Worm (Caenorhabditis elegans): ENCODE results near the gene Y39G8B.1.

The Y39G8B.1 gene

DNA sequence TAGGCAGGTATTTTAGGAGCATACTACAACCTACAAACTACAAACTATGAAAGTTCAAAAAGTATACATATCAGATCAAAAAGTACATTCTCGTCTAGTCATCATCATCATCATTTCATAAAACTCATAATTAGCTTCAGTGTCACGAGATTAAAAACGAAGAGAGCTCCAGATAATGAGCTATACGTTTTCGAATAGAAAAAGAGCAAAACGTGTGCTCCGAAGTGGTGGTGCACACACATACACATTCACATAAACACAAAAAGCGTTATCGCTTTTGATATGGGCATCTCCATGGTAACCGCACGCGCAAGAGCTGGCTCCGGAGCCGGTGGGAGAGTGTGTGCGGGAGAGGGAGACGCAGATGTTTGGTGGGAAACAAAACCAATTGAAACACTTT, 9.3 kb downstream of the Y39G8B.1 start:
- TF ChIP-seq ceh-14 (tag; optimal IDR thresholded peaks at IDR 0.05) (peak; percentile 17), sox-4 (tag; optimal IDR thresholded peaks at IDR 0.05) (no peak)

- TF ChIP-seq C08G9.2 (tag; optimal IDR thresholded peaks at IDR 0.05) (no peak), lim-6 (tag; optimal IDR thresholded peaks at IDR 0.05) (no peak), fkh-10 (GFP tag; optimal IDR thresholded peaks at IDR 0.05) (no peak), tbx-7 (tag; optimal IDR thresholded peaks at IDR 0.05) (no peak), C38D4.7 (GFP tag; optimal IDR thresholded peaks at IDR 0.05) (no peak), ztf-16 (tag; optimal IDR thresholded peaks at IDR 0.05) (no peak), pha-4 (tag; optimal IDR thresholded peaks at IDR 0.05) (no peak), pha-2 (tag; optimal IDR thresholded peaks at IDR 0.05) (no peak), unc-55 (GFP tag; optimal IDR thresholded peaks at IDR 0.05) (no peak), ttx-3 (tag; optimal IDR thresholded peaks at IDR 0.05) (no peak)
Measured at ce11 chrII:13962319-13962718, 11.3 kb downstream of the Y39G8B.1 start, which contains the start of gene rpi-1. Gene rpi-1, minus strand, starts transcription at chrII:13962419.

DNA sequence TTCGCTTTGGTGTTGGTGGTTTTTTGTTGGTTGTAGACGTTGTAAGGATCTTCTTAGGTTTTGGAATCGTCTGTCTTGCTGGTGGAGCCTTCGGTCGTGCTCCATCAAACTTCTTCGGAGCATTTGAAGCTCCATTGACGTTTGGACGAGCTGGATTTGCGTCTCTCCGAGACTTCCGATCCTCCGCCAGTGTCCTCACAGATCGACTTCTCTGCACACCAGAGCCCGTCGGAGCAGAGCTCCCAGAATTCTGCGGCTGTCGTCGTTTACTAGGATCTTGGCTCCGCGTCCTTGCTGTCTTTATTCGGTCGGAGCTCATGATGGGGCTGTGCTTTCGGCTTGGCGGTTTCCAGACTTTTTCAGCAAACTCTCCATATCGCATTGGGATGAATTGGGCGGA, 12.0 kb downstream of the Y39G8B.1 start:
- TF ChIP-seq odd-2 (tag; optimal IDR thresholded peaks at IDR 0.05) (no peak), ttx-3 (tag; optimal IDR thresholded peaks at IDR 0.05) (no peak), ceh-18 (tag; optimal IDR thresholded peaks at IDR 0.05) (no peak), mec-3 (tag; optimal IDR thresholded peaks at IDR 0.05; ENCODE audit: borderline replicate concordance) (no peak), Y22D7AL.16 (tag; optimal IDR thresholded peaks at IDR 0.05) (no peak), hlh-6 (tag; optimal IDR thresholded peaks at IDR 0.05) (no peak), sdc-2 (tag; optimal IDR thresholded peaks at IDR 0.05) (no peak), unc-3 (GFP tag; conservative IDR thresholded peaks at IDR 0.05) (no peak), unc-3 (tag; optimal IDR thresholded peaks at IDR 0.05) (no peak), ztf-16 (tag; optimal IDR thresholded peaks at IDR 0.05) (no peak), ahr-1 (tag; optimal IDR thresholded peaks at IDR 0.05) (no peak), C08G9.2 (tag; optimal IDR thresholded peaks at IDR 0.05) (no peak), tbx-7 (tag; optimal IDR thresholded peaks at IDR 0.05) (no peak), unc-55 (GFP tag; optimal IDR thresholded peaks at IDR 0.05) (no peak), eyg-1 (tag; optimal IDR thresholded peaks at IDR 0.05) (no peak), hlh-30 (tag; optimal IDR thresholded peaks at IDR 0.05; ENCODE audit: insufficient read depth) (no peak), ref-2 (tag; optimal IDR thresholded peaks at IDR 0.05) (no peak), ceh-2 (tag; optimal IDR thresholded peaks at IDR 0.05) (no peak)

DNA sequence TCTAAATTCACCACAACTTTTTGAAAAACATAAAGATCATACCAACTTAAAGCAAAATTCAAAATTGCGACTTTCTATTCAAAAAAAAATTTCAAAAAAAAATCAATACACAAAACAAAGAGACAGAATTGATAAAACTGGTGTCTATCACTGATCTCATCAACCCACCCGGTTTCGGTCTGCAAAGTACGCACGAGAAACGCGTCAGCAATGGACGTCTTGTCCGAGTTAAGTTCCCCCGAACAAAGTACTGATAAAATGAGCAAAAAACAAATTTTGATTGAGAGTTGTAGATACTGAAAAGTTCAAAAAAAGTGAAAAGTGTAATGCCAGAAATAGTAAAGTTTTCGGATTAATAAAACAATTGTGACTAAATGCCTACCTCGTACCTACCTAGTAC, 15.3 kb downstream of the Y39G8B.1 start:
- TF ChIP-seq sox-2 (GFP tag; IDR thresholded peaks at IDR 0.05) (no peak), syd-9 (tag; optimal IDR thresholded peaks at IDR 0.05) (no peak), dve-1 (tag; optimal IDR thresholded peaks at IDR 0.05) (no peak), che-1 (tag; optimal IDR thresholded peaks at IDR 0.05) (no peak), ceh-45 (GFP tag; IDR thresholded peaks at IDR 0.05) (no peak), ceh-18 (tag; optimal IDR thresholded peaks at IDR 0.05) (no peak), pqm-1 (tag; optimal IDR thresholded peaks at IDR 0.05) (no peak), odd-2 (tag; optimal IDR thresholded peaks at IDR 0.05) (no peak), nhr-11 (tag; optimal IDR thresholded peaks at IDR 0.05) (no peak), rnt-1 (tag; optimal IDR thresholded peaks at IDR 0.05) (no peak), sdc-2 (tag; optimal IDR thresholded peaks at IDR 0.05) (no peak), ama-1 (optimal IDR thresholded peaks at IDR 0.05) (no peak), C08G9.2 (tag; optimal IDR thresholded peaks at IDR 0.05) (no peak)

- TF ChIP-seq odd-2 (tag; optimal IDR thresholded peaks at IDR 0.05) (no peak), unc-3 (GFP tag; conservative IDR thresholded peaks at IDR 0.05) (no peak), unc-3 (tag; optimal IDR thresholded peaks at IDR 0.05) (no peak), hlh-8 (tag; optimal IDR thresholded peaks at IDR 0.05) (no peak), sox-4 (tag; optimal IDR thresholded peaks at IDR 0.05) (no peak), ceh-24 (tag; optimal IDR thresholded peaks at IDR 0.05) (no peak), elt-2 (tag; optimal IDR thresholded peaks at IDR 0.05) (no peak), pha-4 (tag; optimal IDR thresholded peaks at IDR 0.05) (no peak), nhr-11 (tag; optimal IDR thresholded peaks at IDR 0.05) (no peak), K02D7.2 (tag; optimal IDR thresholded peaks at IDR 0.05) (no peak), unc-55 (GFP tag; optimal IDR thresholded peaks at IDR 0.05) (no peak), fkh-10 (GFP tag; optimal IDR thresholded peaks at IDR 0.05) (no peak), nfya-1 (tag; optimal IDR thresholded peaks at IDR 0.05) (no peak), npax-4 (tag; optimal IDR thresholded peaks at IDR 0.05) (no peak), che-1 (tag; optimal IDR thresholded peaks at IDR 0.05) (no peak), sox-2 (GFP tag; IDR thresholded peaks at IDR 0.05) (no peak), ama-1 (optimal IDR thresholded peaks at IDR 0.05) (no peak), hlh-13 (GFP tag; optimal IDR thresholded peaks at IDR 0.05) (no peak), C38D4.7 (GFP tag; optimal IDR thresholded peaks at IDR 0.05) (no peak), ceh-34 (tag; optimal IDR thresholded peaks at IDR 0.05) (no peak), pros-1 (tag; optimal IDR thresholded peaks at IDR 0.05) (no peak)
Measured at ce11 chrII:13957437-13957836, 16.2 kb downstream of the Y39G8B.1 start, which contains the start of gene zip-3. Gene zip-3, minus strand, starts transcription at chrII:13957457.
